Worm (Caenorhabditis elegans): Measurements from ENCODE around the gene F02A9.7.

Gene F02A9.7

DNA sequence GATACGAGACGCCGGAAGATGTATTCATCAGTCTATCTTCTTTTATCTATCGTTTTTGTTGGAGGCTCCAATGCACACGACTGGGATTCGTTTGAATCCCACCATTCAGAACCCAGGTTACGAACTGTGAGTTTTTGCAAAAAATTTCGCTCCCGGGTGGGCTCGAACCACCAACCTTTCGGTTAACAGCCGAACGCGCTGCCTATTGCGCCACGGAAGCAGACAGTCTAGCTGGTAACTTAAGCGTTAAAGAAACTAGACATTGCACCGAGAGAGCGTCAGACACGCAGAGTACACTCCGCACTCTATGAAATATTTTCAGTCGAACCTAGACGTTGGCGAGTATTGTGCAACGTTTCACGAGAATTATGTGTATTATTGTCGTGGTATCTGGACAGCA lies 28.6 kb upstream of the F02A9.7 start:
- TF ChIP-seq unc-39 (tag; optimal IDR thresholded peaks at IDR 0.05) = no peak
- TF ChIP-seq lin-13 (tag; optimal IDR thresholded peaks at IDR 0.05) = no peak
- peak; percentile 58 for TF ChIP-seq tbx-8 (GFP tag; optimal IDR thresholded peaks at IDR 0.05)
- TF ChIP-seq mab-5 (tag; optimal IDR thresholded peaks at IDR 0.05) = no peak
- peak; percentile 71 for TF ChIP-seq sem-2 (GFP tag; optimal IDR thresholded peaks at IDR 0.05)
- no peak for TF ChIP-seq sptf-1 (tag; optimal IDR thresholded peaks at IDR 0.05)
- TF ChIP-seq drap-1 (GFP tag; optimal IDR thresholded peaks at IDR 0.05) = peak; percentile 69
- no peak for TF ChIP-seq mls-2 (tag; optimal IDR thresholded peaks at IDR 0.05)
- peak; percentile 20 for TF ChIP-seq unc-120 (tag; optimal IDR thresholded peaks at IDR 0.05; ENCODE audit: poor library complexity, severe bottlenecking)
- TF ChIP-seq snpc-4 (tag; optimal IDR thresholded peaks at IDR 0.05) = no peak
- no peak for TF ChIP-seq nhr-12 (tag; optimal IDR thresholded peaks at IDR 0.05)
- TF ChIP-seq flh-1 (GFP tag; optimal IDR thresholded peaks at IDR 0.05) = peak; percentile 6
- TF ChIP-seq nhr-237 (tag; optimal IDR thresholded peaks at IDR 0.05) = no peak
- no peak for TF ChIP-seq nhr-2 (tag; optimal IDR thresholded peaks at IDR 0.05)
- no peak for TF ChIP-seq lin-32 (GFP tag; optimal IDR thresholded peaks at IDR 0.05)
- no peak for TF ChIP-seq nhr-76 (tag; optimal IDR thresholded peaks at IDR 0.05)
- no peak for TF ChIP-seq nhr-28 (tag; optimal IDR thresholded peaks at IDR 0.05)
- TF ChIP-seq unc-62 (GFP tag; optimal IDR thresholded peaks at IDR 0.05) = no peak
- TF ChIP-seq elt-1 (tag; optimal IDR thresholded peaks at IDR 0.05; ENCODE audit: borderline replicate concordance, insufficient read depth) = no peak
- TF ChIP-seq ceh-83 (GFP tag; optimal IDR thresholded peaks at IDR 0.05) = peak; percentile 20
- no peak for TF ChIP-seq pha-4 (tag; optimal IDR thresholded peaks at IDR 0.05)
- peak; percentile 79 for TF ChIP-seq cnd-1 (tag; optimal IDR thresholded peaks at IDR 0.05)
- TF ChIP-seq ham-2 (GFP tag; optimal IDR thresholded peaks at IDR 0.05) = peak; percentile 41
- no peak for TF ChIP-seq ceh-39 (tag; optimal IDR thresholded peaks at IDR 0.05)
- no peak for TF ChIP-seq mep-1 (tag; optimal IDR thresholded peaks at IDR 0.05)
- peak; percentile 74 for TF ChIP-seq M03D4.4 (tag; optimal IDR thresholded peaks at IDR 0.05)
- TF ChIP-seq hlh-1 (tag; optimal IDR thresholded peaks at IDR 0.05) = no peak
- no peak for TF ChIP-seq ztf-11 (tag; optimal IDR thresholded peaks at IDR 0.05)
- no peak for TF ChIP-seq zip-8 (tag; optimal IDR thresholded peaks at IDR 0.05)
- no peak for TF ChIP-seq lsy-2 (tag; optimal IDR thresholded peaks at IDR 0.05)
- TF ChIP-seq bed-3 (GFP tag; optimal IDR thresholded peaks at IDR 0.05) = no peak
- TF ChIP-seq elt-3 (tag; optimal IDR thresholded peaks at IDR 0.05) = no peak
- TF ChIP-seq blmp-1 (tag; optimal IDR thresholded peaks at IDR 0.05) = no peak
- peak; percentile 18 for TF ChIP-seq ceh-43 (GFP tag; optimal IDR thresholded peaks at IDR 0.05)

DNA sequence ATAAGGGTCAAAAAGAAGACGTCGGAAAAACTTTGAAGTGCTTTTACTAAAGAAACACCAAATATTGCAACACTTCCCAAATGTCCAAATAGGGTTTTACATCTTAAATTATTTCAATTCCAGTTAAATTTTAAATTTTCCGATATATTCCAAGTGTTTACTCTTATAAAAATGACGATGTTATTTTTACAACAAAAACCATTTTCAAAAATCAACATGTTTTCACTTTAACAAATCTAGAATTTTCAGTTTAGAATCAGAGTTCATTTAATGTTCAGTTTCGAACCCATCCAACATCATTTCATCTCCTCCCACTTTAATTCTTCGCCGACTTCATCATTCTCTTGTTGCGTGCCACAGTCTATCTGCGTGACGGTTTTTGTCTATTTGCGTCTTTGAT lies 28.2 kb upstream of the F02A9.7 start, which contains the start of gene dos-1:
dos-1 (plus strand) TSS at position 301 of the 400 bp plus-strand sequence.
- TF ChIP-seq ceh-39 (tag; optimal IDR thresholded peaks at IDR 0.05) (no peak), ham-2 (GFP tag; optimal IDR thresholded peaks at IDR 0.05) (no peak), hlh-1 (tag; optimal IDR thresholded peaks at IDR 0.05) (no peak), ztf-11 (tag; optimal IDR thresholded peaks at IDR 0.05) (no peak), nhr-12 (tag; optimal IDR thresholded peaks at IDR 0.05) (no peak), snpc-4 (tag; optimal IDR thresholded peaks at IDR 0.05) (no peak), lsy-2 (tag; optimal IDR thresholded peaks at IDR 0.05) (no peak), M03D4.4 (tag; optimal IDR thresholded peaks at IDR 0.05) (no peak), ceh-43 (GFP tag; optimal IDR thresholded peaks at IDR 0.05) (no peak), blmp-1 (tag; optimal IDR thresholded peaks at IDR 0.05) (no peak), pha-4 (tag; optimal IDR thresholded peaks at IDR 0.05) (no peak), nhr-76 (tag; optimal IDR thresholded peaks at IDR 0.05) (no peak), zip-8 (tag; optimal IDR thresholded peaks at IDR 0.05) (no peak)

DNA sequence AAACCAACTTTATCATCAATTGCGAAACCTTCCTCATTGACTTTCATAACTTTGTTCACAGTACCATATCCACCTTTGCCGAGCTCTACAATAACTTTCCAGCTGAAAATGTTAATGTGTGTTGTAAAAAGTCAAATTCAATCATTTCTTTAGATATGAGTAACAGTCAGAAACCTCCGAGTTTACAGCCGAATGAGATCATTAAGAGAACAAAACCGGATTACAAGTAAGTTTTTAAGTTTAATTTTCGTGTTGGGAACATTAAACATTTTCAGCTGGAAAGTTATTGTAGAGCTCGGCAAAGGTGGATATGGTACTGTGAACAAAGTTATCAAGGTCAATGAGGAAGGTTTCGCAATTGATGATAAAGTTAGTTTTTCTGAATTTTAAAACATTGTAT lies 25.8 kb upstream of the F02A9.7 start, which contains the start of gene ZK507.1:
ZK507.1 (minus strand) TSS at position 101 of the 400 bp plus-strand sequence.
- TF ChIP-seq ztf-11 (tag; optimal IDR thresholded peaks at IDR 0.05) = no peak
- TF ChIP-seq ham-2 (GFP tag; optimal IDR thresholded peaks at IDR 0.05) = no peak
- no peak for TF ChIP-seq unc-62 (GFP tag; optimal IDR thresholded peaks at IDR 0.05)
- no peak for TF ChIP-seq mab-5 (tag; optimal IDR thresholded peaks at IDR 0.05)
- TF ChIP-seq tbx-8 (GFP tag; optimal IDR thresholded peaks at IDR 0.05) = no peak
- TF ChIP-seq blmp-1 (tag; optimal IDR thresholded peaks at IDR 0.05) = no peak

All from whole organism, mixed stage, embryonic.